Fruit fly (Drosophila melanogaster) whole organism, embryonic: ENCODE results near the gene CG42571.

ENCODE experiments used
- Adf1 ChIP-seq: fragments of 200-800 bp; sonication (Bioruptor generic); IDR thresholded peaks from 2 replicates; pipeline ENCODE4 v1.3.6; 2022; ENCODE audit warnings: missing biosample characterization, missing genetic modification characterization
- BEAF-32 ChIP-seq: fragments of 200-800 bp; sonication (Bioruptor generic); optimal IDR thresholded peaks from 3 replicates; lab custom pipeline; 2017; ENCODE audit warnings: missing biosample characterization, missing genetic modification characterization, mild to moderate bottlenecking, moderate library complexity, missing genetic modification reagents
- BtbVII ChIP-seq: fragments of 200-800 bp; sonication (Bioruptor generic); optimal IDR thresholded peaks from 3 replicates; lab custom pipeline; 2017; ENCODE audit warnings: missing biosample characterization, mild to moderate bottlenecking, missing genetic modification characterization
- Bteb2 ChIP-seq: fragments of 200-800 bp; sonication (Bioruptor generic); optimal IDR thresholded peaks from 2 replicates; lab custom pipeline; 2016; ENCODE audit warnings: missing biosample characterization, missing genetic modification characterization
- CG1233 ChIP-seq: fragments of 200-800 bp; sonication (Bioruptor generic); optimal IDR thresholded peaks from 4 replicates; lab custom pipeline; 2018; ENCODE audit warnings: missing biosample characterization, mild to moderate bottlenecking, missing genetic modification characterization
- CG14667 ChIP-seq: fragments of 200-800 bp; sonication (Bioruptor generic); IDR thresholded peaks from 2 replicates; pipeline ENCODE4 v1.3.6; 2022; ENCODE audit warnings: missing biosample characterization, missing genetic modification characterization
- CG14710 ChIP-seq: fragments of 200-800 bp; sonication (Bioruptor generic); optimal IDR thresholded peaks from 3 replicates; lab custom pipeline; 2019; ENCODE audit warnings: missing biosample characterization, mild to moderate bottlenecking, missing genetic modification characterization, moderate library complexity
- CG14860 ChIP-seq: fragments of 200-800 bp; sonication (Bioruptor generic); IDR thresholded peaks from 3 replicates; pipeline ENCODE4 v1.3.6; 2022; ENCODE audit warnings: missing biosample characterization, missing genetic modification characterization; ENCODE audit not compliant: partially characterized antibody
- CG15696 ChIP-seq: fragments of 200-800 bp; sonication (Bioruptor generic); optimal IDR thresholded peaks from 2 replicates; lab custom pipeline; 2019; ENCODE audit warnings: missing biosample characterization, mild to moderate bottlenecking, missing genetic modification characterization, moderate library complexity
- CG17186 ChIP-seq: fragments of 200-800 bp; sonication (Bioruptor generic); optimal IDR thresholded peaks from 3 replicates; lab custom pipeline; 2017; ENCODE audit warnings: missing biosample characterization, missing genetic modification reagents, missing genetic modification characterization
- CG17829 ChIP-seq: fragments of 200-800 bp; optimal IDR thresholded peaks from 2 replicates; lab custom pipeline; 2019; ENCODE audit warnings: missing biosample characterization, mild to moderate bottlenecking, missing genetic modification characterization, moderate library complexity
- CG18619 ChIP-seq: fragments of 200-800 bp; sonication (Bioruptor generic); optimal IDR thresholded peaks from 3 replicates; lab custom pipeline; 2017; ENCODE audit warnings: missing biosample characterization, mild to moderate bottlenecking, missing genetic modification characterization
- CG2129 ChIP-seq: fragments of 200-800 bp; sonication (Bioruptor generic); IDR thresholded peaks from 2 replicates; pipeline ENCODE4 v1.3.6; 2022; ENCODE audit warnings: missing biosample characterization, missing genetic modification characterization; ENCODE audit not compliant: partially characterized antibody
- CG2202 ChIP-seq: fragments of 200-800 bp; sonication (Bioruptor generic); optimal IDR thresholded peaks from 2 replicates; lab custom pipeline; 2018; ENCODE audit warnings: missing biosample characterization, mild to moderate bottlenecking, missing genetic modification characterization
- CG2875 ChIP-seq: fragments of 200-800 bp; sonication (Bioruptor generic); optimal IDR thresholded peaks from 2 replicates; lab custom pipeline; 2017; ENCODE audit warnings: missing biosample characterization, mild to moderate bottlenecking, missing genetic modification characterization, missing genetic modification reagents
- CG3065 ChIP-seq: fragments of 200-800 bp; sonication (Bioruptor generic); optimal IDR thresholded peaks from 2 replicates; lab custom pipeline; 2016; ENCODE audit warnings: missing biosample characterization, missing genetic modification characterization
- CG32532 ChIP-seq: fragments of 200-800 bp; sonication (Bioruptor generic); IDR thresholded peaks from 2 replicates; pipeline ENCODE4 v1.3.6; 2022; ENCODE audit warnings: missing biosample characterization, missing genetic modification characterization
- CG34376 ChIP-seq: fragments of 200-800 bp; sonication (Bioruptor generic); optimal IDR thresholded peaks from 2 replicates; lab custom pipeline; 2018; ENCODE audit warnings: missing biosample characterization, mild to moderate bottlenecking, missing genetic modification characterization
- CG43689 ChIP-seq: fragments of 200-800 bp; sonication (Bioruptor generic); IDR thresholded peaks from 2 replicates; pipeline ENCODE4 v1.3.6; 2022; ENCODE audit warnings: missing biosample characterization, missing genetic modification characterization
- CG6254 ChIP-seq: fragments of 200-800 bp; sonication (Bioruptor generic); optimal IDR thresholded peaks from 3 replicates; lab custom pipeline; 2017; ENCODE audit warnings: mild to moderate bottlenecking, missing biosample characterization, missing genetic modification reagents, missing genetic modification characterization
- CG6654 ChIP-seq: fragments of 200-800 bp; sonication (Bioruptor generic); optimal IDR thresholded peaks from 2 replicates; lab custom pipeline; 2017; ENCODE audit warnings: missing biosample characterization, mild to moderate bottlenecking, missing genetic modification characterization
- CG7839 ChIP-seq: fragments of 200-800 bp; sonication (Bioruptor generic); optimal IDR thresholded peaks from 3 replicates; lab custom pipeline; 2018; ENCODE audit warnings: missing biosample characterization, mild to moderate bottlenecking, missing genetic modification characterization, moderate library complexity
- CTCF ChIP-seq: fragments of 200-800 bp; sonication (Bioruptor generic); optimal IDR thresholded peaks from 2 replicates; lab custom pipeline; 2017; ENCODE audit warnings: missing biosample characterization, mild to moderate bottlenecking, missing genetic modification characterization, moderate library complexity
- Camta ChIP-seq: fragments of 200-800 bp; sonication (Bioruptor generic); optimal IDR thresholded peaks from 2 replicates; lab custom pipeline; 2016; ENCODE audit warnings: missing biosample characterization, missing genetic modification characterization
- E2f1 ChIP-seq: fragments of 200-800 bp; sonication (Bioruptor generic); IDR thresholded peaks from 2 replicates; pipeline ENCODE4 v1.3.6; 2022; ENCODE audit warnings: missing biosample characterization, missing genetic modification characterization
- Fer1 ChIP-seq: fragments of 200-800 bp; sonication (Bioruptor generic); optimal IDR thresholded peaks from 2 replicates; lab custom pipeline; 2017; ENCODE audit warnings: missing biosample characterization, mild to moderate bottlenecking, missing genetic modification characterization
- MBD-R2 ChIP-seq: fragments of 200-800 bp; sonication (Bioruptor generic); IDR thresholded peaks from 2 replicates; pipeline ENCODE4 v1.3.6; 2022; ENCODE audit warnings: missing biosample characterization, missing genetic modification characterization
- Nf-YC ChIP-seq: fragments of 200-800 bp; optimal IDR thresholded peaks from 3 replicates; lab custom pipeline; 2019; ENCODE audit warnings: missing biosample characterization, mild to moderate bottlenecking, missing genetic modification characterization, moderate library complexity
- Optix ChIP-seq: fragments of 200-800 bp; sonication (Bioruptor generic); IDR thresholded peaks from 3 replicates; pipeline ENCODE4 v1.3.6; 2022; ENCODE audit warnings: missing biosample characterization, missing genetic modification characterization
- Sox102F ChIP-seq: fragments of 200-800 bp; sonication (Bioruptor generic); optimal IDR thresholded peaks from 2 replicates; lab custom pipeline; 2018; ENCODE audit warnings: missing biosample characterization, mild to moderate bottlenecking, missing genetic modification characterization, moderate library complexity
- Sry-β ChIP-seq: fragments of 200-800 bp; sonication (Bioruptor generic); optimal IDR thresholded peaks from 2 replicates; lab custom pipeline; 2018; ENCODE audit warnings: missing biosample characterization, mild to moderate bottlenecking, missing genetic modification characterization, moderate library complexity
- Ssrp ChIP-seq: fragments of 200-800 bp; sonication (Bioruptor generic); optimal IDR thresholded peaks from 2 replicates; lab custom pipeline; 2018; ENCODE audit warnings: missing biosample characterization, mild to moderate bottlenecking, missing genetic modification characterization, moderate library complexity
- TFAM ChIP-seq: fragments of 200-800 bp; sonication (Bioruptor generic); optimal IDR thresholded peaks from 2 replicates; lab custom pipeline; 2017; ENCODE audit warnings: missing biosample characterization, missing genetic modification characterization, inconsistent platforms
- YL-1 ChIP-seq: fragments of 200-800 bp; sonication (Bioruptor generic); optimal IDR thresholded peaks from 3 replicates; lab custom pipeline; 2017; ENCODE audit warnings: missing biosample characterization, mild to moderate bottlenecking, missing genetic modification characterization
- dan ChIP-seq: fragments of 200-800 bp; sonication (Bioruptor generic); IDR thresholded peaks from 2 replicates; pipeline ENCODE4 v1.3.6; 2022; ENCODE audit warnings: missing biosample characterization, missing genetic modification characterization
- disco-r ChIP-seq: fragments of 200-800 bp; sonication (Bioruptor generic); optimal IDR thresholded peaks from 2 replicates; lab custom pipeline; 2016; ENCODE audit warnings: missing biosample characterization, missing genetic modification characterization
- fd102C ChIP-seq: fragments of 200-800 bp; sonication (Bioruptor generic); optimal IDR thresholded peaks from 2 replicates; lab custom pipeline; 2018; ENCODE audit warnings: missing biosample characterization, mild to moderate bottlenecking, missing genetic modification characterization, moderate library complexity
- fd64A ChIP-seq: fragments of 200-800 bp; sonication (Bioruptor generic); optimal IDR thresholded peaks from 3 replicates; lab custom pipeline; 2018; ENCODE audit warnings: missing biosample characterization, mild to moderate bottlenecking, missing genetic modification characterization
- fru ChIP-seq: fragments of >200 bp; optimal IDR thresholded peaks from 2 replicates; lab custom pipeline; 2017
- fu2 ChIP-seq: fragments of 200-800 bp; sonication (Bioruptor generic); optimal IDR thresholded peaks from 2 replicates; lab custom pipeline; 2016; ENCODE audit warnings: missing biosample characterization, missing genetic modification characterization
- gsb ChIP-seq: fragments of 200-800 bp; sonication (Bioruptor generic); IDR thresholded peaks from 2 replicates; pipeline ENCODE4 v1.3.6; 2022; ENCODE audit warnings: missing biosample characterization, missing genetic modification characterization
- insv ChIP-seq, 2 experiments: fragments of 200-800 bp; sonication (Bioruptor generic); optimal IDR thresholded peaks; 3 replicates each; lab custom pipeline; 2016 to 2018; ENCODE audit warnings: missing biosample characterization in 2 of 2, missing genetic modification characterization in 2 of 2
- lilli ChIP-seq: fragments of 200-800 bp; sonication (Bioruptor generic); optimal IDR thresholded peaks from 3 replicates; lab custom pipeline; 2016; ENCODE audit warnings: missing biosample characterization, missing genetic modification characterization
- lmd ChIP-seq: fragments of 200-800 bp; sonication (Bioruptor generic); IDR thresholded peaks from 2 replicates; pipeline ENCODE4 v1.3.6; 2022; ENCODE audit warnings: missing biosample characterization, missing genetic modification characterization
- pnt ChIP-seq: fragments of 200-800 bp; sonication (Bioruptor generic); optimal IDR thresholded peaks from 3 replicates; lab custom pipeline; 2016; ENCODE audit warnings: missing biosample characterization, missing genetic modification characterization
- ro ChIP-seq: fragments of 200-800 bp; sonication (Bioruptor generic); IDR thresholded peaks from 2 replicates; pipeline ENCODE4 v1.3.6; 2022; ENCODE audit warnings: missing biosample characterization, missing genetic modification characterization
- salm ChIP-seq: fragments of 200-800 bp; sonication (Bioruptor generic); optimal IDR thresholded peaks from 2 replicates; lab custom pipeline; 2018; ENCODE audit warnings: missing biosample characterization, mild to moderate bottlenecking, missing genetic modification characterization
- sd ChIP-seq: fragments of 200-800 bp; sonication (Bioruptor generic); optimal IDR thresholded peaks from 3 replicates; lab custom pipeline; 2018; ENCODE audit warnings: missing biosample characterization, mild to moderate bottlenecking, missing genetic modification characterization, moderate library complexity
- sim ChIP-seq: fragments of 200-800 bp; sonication (Bioruptor generic); IDR thresholded peaks from 2 replicates; pipeline ENCODE4 v1.3.6; 2022; ENCODE audit warnings: missing biosample characterization, missing genetic modification characterization
- sna ChIP-seq: fragments of 200-800 bp; sonication (Bioruptor generic); IDR thresholded peaks from 2 replicates; pipeline ENCODE4 v1.3.6; 2022; ENCODE audit warnings: missing biosample characterization, missing genetic modification characterization; ENCODE audit not compliant: partially characterized antibody
- tin ChIP-seq: fragments of 200-800 bp; sonication (Bioruptor generic); optimal IDR thresholded peaks from 3 replicates; lab custom pipeline; 2016; ENCODE audit warnings: missing biosample characterization, missing genetic modification characterization

The CG42571 gene

DNA sequence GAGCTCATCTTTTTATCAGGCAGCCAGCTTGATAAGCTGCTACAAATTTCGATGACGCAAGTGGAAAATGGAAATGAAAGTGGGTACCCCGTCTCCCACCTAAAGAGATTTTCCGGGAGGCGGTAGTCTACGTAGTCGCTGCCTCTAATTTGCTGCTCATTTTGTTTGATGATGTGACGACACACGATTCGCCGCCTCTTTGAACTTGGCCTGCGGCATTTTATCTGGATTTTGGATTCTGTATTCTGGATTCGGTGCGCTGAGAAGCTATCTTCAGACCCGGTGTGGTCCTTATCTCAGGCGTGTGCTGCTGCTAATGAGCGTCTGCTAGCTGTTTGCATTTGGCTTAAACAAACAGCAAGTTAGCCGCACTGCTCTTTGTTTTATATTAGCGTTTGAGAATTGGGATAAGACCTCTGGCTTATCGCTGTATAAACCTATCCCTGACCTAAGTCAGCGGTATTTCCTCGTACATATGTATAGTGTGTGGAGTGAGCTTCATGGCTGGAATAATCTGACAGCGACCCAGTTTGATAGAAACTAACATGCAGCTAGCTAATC lies 2.2 kb upstream of the CG42571 start (continued):
- TF ChIP-seq Camta = peak; percentile 52
- TF ChIP-seq CG7839 (tag; lab: Kevin White, UChicago) = peak; percentile 16
- TF ChIP-seq salm = peak; percentile 11
- TF ChIP-seq BtbVII (GFP tag; lab: Kevin White, UChicago) = peak; percentile 58
- peak; percentile 76 for TF ChIP-seq CG2875
- TF ChIP-seq Nf-YC (tag; lab: Kevin White, UChicago) = no peak
- TF ChIP-seq sim = no peak
- no peak for TF ChIP-seq CG34376 (GFP tag; lab: Kevin White, UChicago)
- TF ChIP-seq fu2 (GFP tag; lab: Kevin White, UChicago) = no peak
- no peak; the same call in 1 of the 2 replicates for TF ChIP-seq MBD-R2 (GFP tag; lab: Robert Waterston, UW)
- TF ChIP-seq CG14667 (GFP tag; lab: Robert Waterston, UW) = no peak
- peak; percentile 75 for TF ChIP-seq fd64A
- TF ChIP-seq lilli (GFP tag; lab: Kevin White, UChicago) = peak; percentile 22
- TF ChIP-seq tin (GFP tag; lab: Kevin White, UChicago) = no peak
- peak; percentile 32 for TF ChIP-seq CG3065 (GFP tag; lab: Kevin White, UChicago)
- no peak for TF ChIP-seq CTCF (GFP tag; lab: Kevin White, UChicago)
- TF ChIP-seq Sox102F (GFP tag; lab: Kevin White, UChicago) = peak; percentile 47
- TF ChIP-seq dan (GFP tag; lab: Robert Waterston, UW) = no peak
- peak; percentile 58 for TF ChIP-seq CG18619 (GFP tag; lab: Kevin White, UChicago)
- no peak for TF ChIP-seq CG17829 (tag; lab: Kevin White, UChicago)
- TF ChIP-seq pnt (GFP tag; lab: Kevin White, UChicago) = peak; percentile 26
- peak in 1 of 2 experiments; percentile 13 for TF ChIP-seq insv (GFP tag; optimal IDR thresholded peaks at IDR 0.05; lab: Kevin White, UChicago)
- TF ChIP-seq Optix (GFP tag; lab: Robert Waterston, UW) = peak; percentile 51; the same call in 1 of the 3 replicates
- peak; percentile 50; the same call in 1 of the 2 replicates for TF ChIP-seq gsb (GFP tag; lab: Robert Waterston, UW)
- peak; percentile 23 for TF ChIP-seq YL-1 (GFP tag; lab: Kevin White, UChicago)
- peak; percentile 31 for TF ChIP-seq CG6254 (GFP tag; lab: Kevin White, UChicago)
- TF ChIP-seq BEAF-32 (GFP tag; lab: Kevin White, UChicago) = no peak
- peak; percentile 69 for TF ChIP-seq Fer1 (GFP tag; lab: Kevin White, UChicago)
- TF ChIP-seq CG6654 (GFP tag; lab: Kevin White, UChicago) = no peak
- TF ChIP-seq CG32532 = no peak
- TF ChIP-seq sd (tag; lab: Kevin White, UChicago) = peak; percentile 44
- TF ChIP-seq Sry-β = no peak
- TF ChIP-seq CG17186 (GFP tag; lab: Kevin White, UChicago) = peak; percentile 0
- TF ChIP-seq Ssrp (tag; lab: Kevin White, UChicago) = no peak
- no peak for TF ChIP-seq TFAM
- TF ChIP-seq fd102C (GFP tag; lab: Kevin White, UChicago) = peak; percentile 85
- TF ChIP-seq CG14860 (GFP tag; lab: Robert Waterston, UW) = no peak
- TF ChIP-seq E2f1 (GFP tag; lab: Robert Waterston, UW) = peak; percentile 32; the same call in 1 of the 2 replicates
- no peak for TF ChIP-seq sna
- no peak for TF ChIP-seq ro (GFP tag; lab: Robert Waterston, UW)
- TF ChIP-seq CG2202 = peak; percentile 67
- TF ChIP-seq CG43689 (GFP tag; lab: Robert Waterston, UW) = no peak
- TF ChIP-seq Adf1 (GFP tag; lab: Robert Waterston, UW) = no peak
- peak; percentile 45 for TF ChIP-seq disco-r
- TF ChIP-seq CG14710 (tag; lab: Kevin White, UChicago) = peak; percentile 38
- peak; percentile 74 for TF ChIP-seq CG1233 (GFP tag; lab: Kevin White, UChicago)
- TF ChIP-seq CG15696 (tag; lab: Kevin White, UChicago) = peak; percentile 69
- no peak for TF ChIP-seq lmd
- no peak for TF ChIP-seq CG2129 (GFP tag; lab: Robert Waterston, UW)
- no peak for TF ChIP-seq fru (lab: Kevin White, UChicago)
- TF ChIP-seq Bteb2 = peak; percentile 21
